Worm (Caenorhabditis elegans) whole organism, early embryonic: ENCODE results near the gene esyt-2.

Experiments used
- B0310.2 ChIP-seq: sonication (generic microtip); optimal IDR thresholded peaks from 2 replicates; lab custom pipeline; 2016; ENCODE audit warnings: mild to moderate bottlenecking, missing genetic modification characterization, missing compliant biosample characterization
- F13C5.2 ChIP-seq: sonication (generic microtip); optimal IDR thresholded peaks from 2 replicates; lab custom pipeline; 2017; ENCODE audit warnings: mild to moderate bottlenecking, missing genetic modification characterization, inconsistent platforms, missing compliant biosample characterization
- aly-1 ChIP-seq: sonication (generic microtip); optimal IDR thresholded peaks from 2 replicates; lab custom pipeline; 2016; ENCODE audit warnings: missing genetic modification characterization, missing compliant biosample characterization
- ama-1 ChIP-seq: fragments of 150-350 bp; optimal IDR thresholded peaks from 2 replicates; lab custom pipeline; 2014
- ceh-13 ChIP-seq: fragments of 200-800 bp; sonication (Bioruptor generic); optimal IDR thresholded peaks from 2 replicates; lab custom pipeline; 2018; ENCODE audit warnings: mild to moderate bottlenecking, missing genetic modification characterization, missing compliant biosample characterization
- ceh-36 ChIP-seq: sonication (generic microtip); optimal IDR thresholded peaks from 2 replicates; lab custom pipeline; 2016; ENCODE audit warnings: missing genetic modification characterization, inconsistent platforms, missing compliant biosample characterization
- ets-7 ChIP-seq: sonication (generic microtip); optimal IDR thresholded peaks from 2 replicates; lab custom pipeline; 2016; ENCODE audit warnings: missing genotype, missing genetic modification characterization, missing compliant biosample characterization
- flt-1 ChIP-seq: fragments of 200-800 bp; sonication (Bioruptor generic); IDR thresholded peaks from 2 replicates; pipeline ENCODE4 v1.3.6; 2022; ENCODE audit warnings: missing genetic modification characterization, missing compliant biosample characterization
- hmbx-1 ChIP-seq: sonication (generic microtip); optimal IDR thresholded peaks from 2 replicates; lab custom pipeline; 2016; ENCODE audit warnings: mild to moderate bottlenecking, missing genetic modification characterization, missing compliant biosample characterization
- hmg-4 ChIP-seq: fragments of 200-800 bp; sonication (Bioruptor generic); optimal IDR thresholded peaks from 2 replicates; lab custom pipeline; 2018; ENCODE audit warnings: mild to moderate bottlenecking, missing genetic modification characterization, missing compliant biosample characterization
- hnd-1 ChIP-seq: sonication (generic microtip); optimal IDR thresholded peaks from 2 replicates; lab custom pipeline; 2016; ENCODE audit warnings: missing genetic modification characterization, missing compliant biosample characterization
- pes-1 ChIP-seq: fragments of 200-800 bp; sonication (Bioruptor generic); IDR thresholded peaks from 2 replicates; pipeline ENCODE4 v1.3.6; 2022; ENCODE audit warnings: missing genetic modification reagents, missing genetic modification characterization, missing compliant biosample characterization
- scrt-1 ChIP-seq: fragments of 200-800 bp; sonication (Bioruptor generic); IDR thresholded peaks from 2 replicates; pipeline ENCODE4 v1.3.6; 2022; ENCODE audit warnings: missing genetic modification characterization, missing compliant biosample characterization
- sea-1 ChIP-seq: fragments of 200-800 bp; sonication (Bioruptor generic); conservative IDR thresholded peaks from 2 replicates; pipeline ENCODE4 v1.3.6; 2022; ENCODE audit warnings: missing genetic modification characterization, missing compliant biosample characterization
- tbx-11 ChIP-seq: fragments of 200-800 bp; sonication (Bioruptor generic); IDR thresholded peaks from 2 replicates; pipeline ENCODE4 v1.3.6; 2022; ENCODE audit warnings: missing genetic modification characterization, missing compliant biosample characterization
- tbx-37 ChIP-seq: fragments of 200-800 bp; sonication (Bioruptor generic); conservative IDR thresholded peaks from 2 replicates; pipeline ENCODE4 v1.3.6; 2022; ENCODE audit warnings: missing genetic modification reagents, missing genetic modification characterization, missing compliant biosample characterization
- tra-4 ChIP-seq: sonication (generic microtip); optimal IDR thresholded peaks from 2 replicates; lab custom pipeline; 2017; ENCODE audit warnings: missing genetic modification characterization, missing compliant biosample characterization

Gene esyt-2

ce11 chrIII:6178586-6178985 lies 52.2 kb downstream of the esyt-2 start, which contains the start of gene F42A10.7:
F42A10.7 (minus strand) TSS chrIII:6178686.
- TF ChIP-seq aly-1, result no peak
- TF ChIP-seq pes-1 (GFP tag; lab: Robert Waterston, UW), result no peak
- no peak for TF ChIP-seq scrt-1 (GFP tag; lab: Robert Waterston, UW)
- TF ChIP-seq ceh-36, result no peak
- no peak for TF ChIP-seq ama-1 (lab: Kevin White, UChicago)
- no peak for TF ChIP-seq tra-4
- TF ChIP-seq tbx-11 (GFP tag; lab: Robert Waterston, UW), result no peak
- no peak for TF ChIP-seq hnd-1 (tag; lab: Kevin White, UChicago)
- TF ChIP-seq flt-1 (GFP tag; lab: Robert Waterston, UW), result no peak
- TF ChIP-seq ets-7 (tag; lab: Kevin White, UChicago), result no peak
- TF ChIP-seq hmbx-1 (tag; lab: Kevin White, UChicago), result no peak
- TF ChIP-seq F13C5.2, result no peak
- no peak for TF ChIP-seq ceh-13
- no peak for TF ChIP-seq sea-1
- TF ChIP-seq B0310.2 (tag; lab: Kevin White, UChicago), result no peak
- no peak for TF ChIP-seq hmg-4 (GFP tag; lab: Kevin White, UChicago)
- TF ChIP-seq tbx-37 (GFP tag; lab: Robert Waterston, UW), result no peak

- no peak for TF ChIP-seq ceh-36
- no peak for TF ChIP-seq pes-1 (GFP tag; lab: Robert Waterston, UW)
- TF ChIP-seq tbx-37 (GFP tag; lab: Robert Waterston, UW), result no peak
- TF ChIP-seq sea-1, result no peak
- TF ChIP-seq B0310.2 (tag; lab: Kevin White, UChicago), result no peak
- no peak for TF ChIP-seq hmg-4 (GFP tag; lab: Kevin White, UChicago)
- no peak for TF ChIP-seq tra-4
- no peak for TF ChIP-seq ceh-13
- no peak for TF ChIP-seq hmbx-1 (tag; lab: Kevin White, UChicago)
- TF ChIP-seq ama-1 (lab: Kevin White, UChicago), result no peak
- TF ChIP-seq tbx-11 (GFP tag; lab: Robert Waterston, UW), result no peak
- no peak for TF ChIP-seq aly-1
Measured at ce11 chrIII:6177631-6178030, 53.1 kb downstream of the esyt-2 start.

DNA sequence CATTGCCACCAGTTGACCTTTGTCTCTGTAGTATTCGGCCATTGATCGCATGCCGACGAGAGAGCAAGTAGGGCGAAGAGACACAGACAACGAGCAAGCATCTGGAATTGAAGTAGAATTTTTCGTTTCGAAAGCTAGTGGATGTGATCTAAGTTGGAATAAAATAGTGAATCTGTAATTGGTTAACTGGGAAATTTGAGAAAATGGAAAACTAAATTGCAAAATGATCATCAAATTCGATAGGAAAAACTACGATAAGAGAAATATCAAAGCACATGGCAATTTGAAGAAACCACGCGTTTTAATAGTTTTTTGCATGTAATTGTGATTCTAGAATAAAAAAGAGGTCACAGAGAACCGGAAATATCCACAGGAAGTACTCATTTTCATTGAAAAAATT lies 54.0 kb downstream of the esyt-2 start, which contains the start of gene F42A10.6:
Gene F42A10.6 (minus strand): TSS at position 101 of the 400 bp plus-strand sequence.
- TF ChIP-seq hmg-4 (GFP tag; lab: Kevin White, UChicago) (no peak), flt-1 (GFP tag; lab: Robert Waterston, UW) (no peak), hmbx-1 (tag; lab: Kevin White, UChicago) (no peak), B0310.2 (tag; lab: Kevin White, UChicago) (no peak), hnd-1 (tag; lab: Kevin White, UChicago) (no peak), ets-7 (tag; lab: Kevin White, UChicago) (no peak), scrt-1 (GFP tag; lab: Robert Waterston, UW) (no peak), ama-1 (lab: Kevin White, UChicago) (no peak), ceh-13 (no peak), tra-4 (no peak)

- TF ChIP-seq ceh-36, result no peak
- no peak for TF ChIP-seq sea-1
- TF ChIP-seq pes-1 (GFP tag; lab: Robert Waterston, UW), result no peak
- no peak for TF ChIP-seq hmbx-1 (tag; lab: Kevin White, UChicago)
- no peak for TF ChIP-seq ceh-13
- no peak for TF ChIP-seq hnd-1 (tag; lab: Kevin White, UChicago)
- TF ChIP-seq tra-4, result no peak
- no peak for TF ChIP-seq scrt-1 (GFP tag; lab: Robert Waterston, UW)
- no peak for TF ChIP-seq aly-1
- no peak for TF ChIP-seq hmg-4 (GFP tag; lab: Kevin White, UChicago)
- TF ChIP-seq ets-7 (tag; lab: Kevin White, UChicago), result no peak
- no peak for TF ChIP-seq flt-1 (GFP tag; lab: Robert Waterston, UW)
Measured at ce11 chrIII:6176172-6176571, 54.6 kb downstream of the esyt-2 start.
